Fruit fly (Drosophila melanogaster): ENCODE measurements around the gene ATPsynG.

dm6 chr2L:10968009-10968383 lies 8.2 kb downstream of the ATPsynG start:
- TF ChIP-seq D1 (tag; optimal IDR thresholded peaks at IDR 0.05) (no peak), CG15710 (tag; optimal IDR thresholded peaks at IDR 0.05) (no peak)

Measured in whole organism, pupa.